Fruit fly (Drosophila melanogaster): ENCODE measurements around the gene SmB.

Gene SmB

dm6 chr2L:10381890-10382450 lies 44.5 kb downstream of the SmB start, which contains the start of gene CG5096 (continued):
- TF ChIP-seq CG31365 (tag; optimal IDR thresholded peaks at IDR 0.05) (peak; percentile 71), odd (GFP tag; optimal IDR thresholded peaks at IDR 0.05) (peak; percentile 75), Side (GFP tag; optimal IDR thresholded peaks at IDR 0.05) (peak; percentile 83), tgo (GFP tag; IDR thresholded peaks at IDR 0.05) (peak; percentile 90), CG16863 (GFP tag; optimal IDR thresholded peaks at IDR 0.05) (peak; percentile 71), dmrt11E (tag; optimal IDR thresholded peaks at IDR 0.05) (peak; percentile 49), CG10431 (GFP tag; optimal IDR thresholded peaks at IDR 0.05) (no peak), CG2889 (GFP tag; IDR thresholded peaks at IDR 0.05) (peak; percentile 93), gcm2 (GFP tag; optimal IDR thresholded peaks at IDR 0.05) (peak; percentile 23), B-H2 (GFP tag; optimal IDR thresholded peaks at IDR 0.05) (peak; percentile 84), CG8478 (optimal IDR thresholded peaks at IDR 0.05) (no peak), Lhr (GFP tag; optimal IDR thresholded peaks at IDR 0.05) (no peak), vfl (GFP tag; optimal IDR thresholded peaks at IDR 0.05) (peak; percentile 57), jigr1 (GFP tag; IDR thresholded peaks at IDR 0.05) (0 out of 3 replicates have a peak, but pooled peaks have one; percentile 47), CG10147 (GFP tag; optimal IDR thresholded peaks at IDR 0.05) (peak; percentile 85), Nf-YB (GFP tag; optimal IDR thresholded peaks at IDR 0.05) (peak; percentile 74), nau (GFP tag; optimal IDR thresholded peaks at IDR 0.05) (peak; percentile 84), CG3407 (GFP tag; optimal IDR thresholded peaks at IDR 0.05) (peak; percentile 49), CG7357 (GFP tag; IDR thresholded peaks at IDR 0.05) (peak; percentile 75), hkb (optimal IDR thresholded peaks at IDR 0.05) (no peak), hkb (GFP tag; IDR thresholded peaks at IDR 0.05) (peak; percentile 96), chn (GFP tag; optimal IDR thresholded peaks at IDR 0.05) (peak; percentile 55), kay (GFP tag; optimal IDR thresholded peaks at IDR 0.05) (peak; percentile 86), Tbp (GFP tag; optimal IDR thresholded peaks at IDR 0.05) (no peak), Hr39 (optimal IDR thresholded peaks at IDR 0.05) (no peak), tll (GFP tag; optimal IDR thresholded peaks at IDR 0.05) (no peak), B-H1 (GFP tag; IDR thresholded peaks at IDR 0.05) (peak; percentile 85), Trl (optimal IDR thresholded peaks at IDR 0.05) (no peak), Trl (GFP tag; optimal IDR thresholded peaks at IDR 0.05) (peak; percentile 74), CG10209 (GFP tag; optimal IDR thresholded peaks at IDR 0.05) (peak; percentile 88), lmd (GFP tag; IDR thresholded peaks at IDR 0.05) (peak; percentile 86), nerfin-1 (tag; optimal IDR thresholded peaks at IDR 0.05) (peak; percentile 82), CG10543 (GFP tag; optimal IDR thresholded peaks at IDR 0.05) (peak; percentile 49), CG1024 (GFP tag; IDR thresholded peaks at IDR 0.05) (peak; percentile 70), zen2 (GFP tag; IDR thresholded peaks at IDR 0.05; ENCODE audit: partially characterized antibody) (no peak), CG14667 (GFP tag; IDR thresholded peaks at IDR 0.05) (no peak; the same call in 1 of the 2 replicates), Doc3 (GFP tag; IDR thresholded peaks at IDR 0.05; ENCODE audit: partially characterized antibody) (no peak), CG33557 (GFP tag; optimal IDR thresholded peaks at IDR 0.05) (no peak), br (optimal IDR thresholded peaks at IDR 0.05) (no peak), CG18476 (GFP tag; optimal IDR thresholded peaks at IDR 0.05) (peak; percentile 84), CG10321 (GFP tag; IDR thresholded peaks at IDR 0.05) (peak; percentile 59; the same call in 1 of the 2 replicates), CG2202 (tag; optimal IDR thresholded peaks at IDR 0.05) (peak; percentile 47), sug (tag; optimal IDR thresholded peaks at IDR 0.05) (peak; percentile 89), CG14441 (GFP tag; IDR thresholded peaks at IDR 0.05) (peak; percentile 92), CG10274 (GFP tag; optimal IDR thresholded peaks at IDR 0.05) (peak; percentile 46), CG11398 (GFP tag; optimal IDR thresholded peaks at IDR 0.05) (peak; percentile 62), CG2129 (GFP tag; IDR thresholded peaks at IDR 0.05; ENCODE audit: partially characterized antibody) (no peak), grau (tag; optimal IDR thresholded peaks at IDR 0.05) (peak; percentile 93), Atf3 (GFP tag; optimal IDR thresholded peaks at IDR 0.05) (peak; percentile 37), CG34422 (GFP tag; IDR thresholded peaks at IDR 0.05) (peak; percentile 91), twi (tag; optimal IDR thresholded peaks at IDR 0.05) (peak; percentile 73), CG6813 (GFP tag; optimal IDR thresholded peaks at IDR 0.05) (peak; percentile 87)
